Worm (Caenorhabditis elegans): ENCODE results near the gene B0457.6.
A peak's percentile ranks its signal among the peaks of the same experiment; 100 is the strongest.

The B0457.6 gene

DNA sequence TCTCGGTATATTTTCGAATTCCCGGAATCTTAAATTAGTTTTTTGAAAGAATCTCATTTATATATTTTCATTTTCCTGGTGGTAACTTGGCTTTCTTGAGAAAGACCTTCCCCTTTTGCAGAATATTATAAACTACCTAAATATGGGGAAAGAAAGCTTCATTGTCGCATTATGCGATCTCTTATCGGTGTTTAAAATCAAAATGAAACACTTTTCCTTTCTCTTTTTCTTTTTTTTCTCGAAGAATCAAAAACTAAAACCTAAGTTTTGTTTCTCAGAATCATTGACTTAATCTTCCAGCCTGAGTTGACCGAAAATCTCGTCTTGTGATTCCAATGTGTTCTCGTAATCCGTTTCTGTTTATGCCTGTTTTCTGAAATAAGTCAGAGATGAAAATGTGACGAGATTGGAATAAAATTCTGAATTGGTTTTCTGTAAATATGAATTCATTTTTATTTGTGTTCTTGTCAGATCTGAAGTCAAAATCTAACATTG, 9.7 kb upstream of the B0457.6 start:
- TF ChIP-seq fkh-10 (GFP tag; optimal IDR thresholded peaks at IDR 0.05) (no peak), mxl-2 (GFP tag; conservative IDR thresholded peaks at IDR 0.05) (no peak), nhr-10 (tag; optimal IDR thresholded peaks at IDR 0.05) (no peak), zag-1 (tag; optimal IDR thresholded peaks at IDR 0.05) (no peak), nhr-28 (tag; optimal IDR thresholded peaks at IDR 0.05) (no peak), ztf-7 (tag; optimal IDR thresholded peaks at IDR 0.05) (no peak), aly-2 (tag; optimal IDR thresholded peaks at IDR 0.05) (no peak), lim-7 (GFP tag; IDR thresholded peaks at IDR 0.05) (no peak), unc-39 (tag; optimal IDR thresholded peaks at IDR 0.05) (no peak), lin-39 (tag; optimal IDR thresholded peaks at IDR 0.05) (no peak), madf-5 (GFP tag; IDR thresholded peaks at IDR 0.05) (no peak), ceh-32 (tag; optimal IDR thresholded peaks at IDR 0.05; ENCODE audit: poor library complexity) (no peak), T20F7.1 (GFP tag; optimal IDR thresholded peaks at IDR 0.05) (no peak), jun-1 (tag; optimal IDR thresholded peaks at IDR 0.05) (no peak), vab-7 (GFP tag; IDR thresholded peaks at IDR 0.05) (no peak), mdl-1 (tag; optimal IDR thresholded peaks at IDR 0.05) (no peak), R02D3.7 (tag; optimal IDR thresholded peaks at IDR 0.05) (no peak), nhr-25 (tag; optimal IDR thresholded peaks at IDR 0.05; ENCODE audit: borderline replicate concordance, insufficient read depth) (no peak), F37D6.2 (tag; optimal IDR thresholded peaks at IDR 0.05) (no peak), lin-29 (GFP tag; IDR thresholded peaks at IDR 0.05) (no peak)

DNA sequence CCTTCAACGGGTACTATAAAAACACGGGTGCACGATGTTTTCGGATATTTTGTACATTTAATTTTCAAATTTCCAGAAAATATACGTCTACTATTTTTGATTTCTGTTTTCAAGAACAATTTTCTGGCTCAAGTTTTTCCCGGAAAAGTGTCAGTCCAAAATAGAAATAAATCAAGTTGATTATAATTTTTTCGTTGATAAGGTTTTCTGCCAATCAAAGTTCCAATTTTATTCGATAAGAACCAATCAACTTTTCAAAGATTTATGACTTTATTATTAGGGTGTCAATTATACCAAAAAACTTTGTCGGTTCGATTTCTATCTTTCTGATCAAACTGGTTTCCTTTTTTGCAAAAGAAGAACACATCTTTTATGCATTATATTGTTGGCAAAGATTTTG, 7.6 kb upstream of the B0457.6 start:
- no peak for TF ChIP-seq ZK546.5 (tag; optimal IDR thresholded peaks at IDR 0.05)
- peak; percentile 68; the same call in 1 of the 2 replicates for TF ChIP-seq ceh-20 (GFP tag; IDR thresholded peaks at IDR 0.05)
- TF ChIP-seq dmd-6 (GFP tag; IDR thresholded peaks at IDR 0.05), result peak; percentile 89
- no peak for TF ChIP-seq fos-1 (tag; optimal IDR thresholded peaks at IDR 0.05)
- TF ChIP-seq madf-5 (GFP tag; IDR thresholded peaks at IDR 0.05), result no peak
- TF ChIP-seq dve-1 (tag; optimal IDR thresholded peaks at IDR 0.05; ENCODE audit: insufficient read depth), result peak; percentile 15
- TF ChIP-seq daf-8 (GFP tag; IDR thresholded peaks at IDR 0.05), result no peak
- no peak for TF ChIP-seq jun-1 (tag; optimal IDR thresholded peaks at IDR 0.05)
- TF ChIP-seq tra-1 (GFP tag; IDR thresholded peaks at IDR 0.05), result peak; percentile 47; the same call in 1 of the 2 replicates

DNA sequence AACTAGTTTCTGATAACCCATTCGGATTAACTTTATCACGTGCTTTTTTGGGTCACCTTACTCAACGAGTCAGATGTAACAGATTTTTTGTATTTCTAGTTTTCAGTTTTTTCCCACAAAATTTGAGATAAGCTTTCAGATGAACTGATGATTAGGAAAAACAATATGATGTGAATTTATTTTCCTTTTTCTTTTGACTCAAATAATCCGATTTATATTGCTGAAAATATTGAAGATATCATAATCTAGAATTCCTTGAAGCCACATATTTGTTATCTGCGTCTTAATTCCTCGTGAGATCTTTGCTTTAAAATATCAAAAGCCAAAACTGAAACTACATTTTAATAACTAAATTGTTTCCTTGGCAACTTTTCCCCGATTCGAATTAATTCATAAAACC, 5.6 kb upstream of the B0457.6 start:
- TF ChIP-seq jun-1 (tag; optimal IDR thresholded peaks at IDR 0.05) (no peak), nhr-77 (tag; optimal IDR thresholded peaks at IDR 0.05) (no peak), nhr-25 (tag; optimal IDR thresholded peaks at IDR 0.05; ENCODE audit: borderline replicate concordance, insufficient read depth) (no peak), nhr-6 (tag; optimal IDR thresholded peaks at IDR 0.05) (no peak), skn-1 (tag; optimal IDR thresholded peaks at IDR 0.05) (no peak), spr-1 (tag; optimal IDR thresholded peaks at IDR 0.05) (no peak), attf-4 (tag; optimal IDR thresholded peaks at IDR 0.05) (no peak), egl-27 (tag; optimal IDR thresholded peaks at IDR 0.05) (no peak), cey-2 (tag; optimal IDR thresholded peaks at IDR 0.05; ENCODE audit: borderline replicate concordance, insufficient read depth) (no peak), F10B5.3 (tag; optimal IDR thresholded peaks at IDR 0.05) (no peak), unc-62 (GFP tag; optimal IDR thresholded peaks at IDR 0.05 in 1 of 2) (no peak), unc-62 (tag; optimal IDR thresholded peaks at IDR 0.05) (no peak), mdt-29 (GFP tag; IDR thresholded peaks at IDR 0.05) (no peak), F44E2.7 (GFP tag; IDR thresholded peaks at IDR 0.05) (no peak), F26F4.8 (GFP tag; conservative IDR thresholded peaks at IDR 0.05) (no peak)

Measured in whole organism, L4 larva.